Worm (Caenorhabditis elegans) whole organism, young adult: ENCODE measurements around the gene mrg-1.

Experiments used
- B0261.1 ChIP-seq: sonication (generic microtip); optimal IDR thresholded peaks from 2 replicates; lab custom pipeline; 2016; ENCODE audit warnings: mild to moderate bottlenecking, missing genetic modification characterization, moderate library complexity, missing compliant biosample characterization
- B0336.3 ChIP-seq: fragments of 200-800 bp; sonication (Bioruptor generic); IDR thresholded peaks from 2 replicates; pipeline ENCODE4 v1.3.6; 2022; ENCODE audit warnings: missing genetic modification characterization, missing compliant biosample characterization
- C06A6.2 ChIP-seq: fragments of 200-800 bp; sonication (Bioruptor generic); conservative IDR thresholded peaks from 2 replicates; pipeline ENCODE4 v1.3.6; 2022; ENCODE audit warnings: missing genetic modification characterization, missing compliant biosample characterization
- D2030.7 ChIP-seq: fragments of 200-800 bp; sonication (Bioruptor generic); IDR thresholded peaks from 2 replicates; pipeline ENCODE4 v1.3.6; 2022; ENCODE audit warnings: missing genetic modification reagents, missing genetic modification characterization, missing compliant biosample characterization
- F10E7.11 ChIP-seq: sonication (generic microtip); optimal IDR thresholded peaks from 2 replicates; lab custom pipeline; 2017; ENCODE audit warnings: mild to moderate bottlenecking, missing genetic modification characterization, moderate library complexity, missing compliant biosample characterization
- F23B12.7 ChIP-seq: sonication (generic microtip); optimal IDR thresholded peaks from 2 replicates; lab custom pipeline; 2017; ENCODE audit warnings: missing genetic modification characterization, mild to moderate bottlenecking, missing compliant biosample characterization, antibody characterized with exemption, moderate library complexity; ENCODE audit not compliant: insufficient read depth
- F33H1.4 ChIP-seq: fragments of 200-800 bp; sonication (Bioruptor generic); IDR thresholded peaks from 2 replicates; pipeline ENCODE4 v1.3.6; 2022; ENCODE audit warnings: missing genetic modification reagents, missing genetic modification characterization, missing compliant biosample characterization
- F37B4.10 ChIP-seq: fragments of 200-800 bp; sonication (Bioruptor generic); IDR thresholded peaks from 2 replicates; pipeline ENCODE4 v1.3.6; 2022; ENCODE audit warnings: missing genetic modification characterization, missing compliant biosample characterization
- F49E8.2 ChIP-seq: sonication (generic microtip); optimal IDR thresholded peaks from 3 replicates; lab custom pipeline; 2017; ENCODE audit warnings: missing genetic modification characterization, mild to moderate bottlenecking, missing compliant biosample characterization, antibody characterized with exemption, moderate library complexity; ENCODE audit not compliant: insufficient read depth
- F52B5.7 ChIP-seq: sonication (generic microtip); optimal IDR thresholded peaks from 2 replicates; lab custom pipeline; 2016; ENCODE audit warnings: mild to moderate bottlenecking, missing genetic modification characterization, missing compliant biosample characterization
- Y53F4B.3 ChIP-seq: fragments of 200-800 bp; sonication (Bioruptor generic); IDR thresholded peaks from 2 replicates; pipeline ENCODE4 v1.3.6; 2022; ENCODE audit warnings: missing genetic modification reagents, missing genetic modification characterization, missing compliant biosample characterization
- Y67H2A.10 ChIP-seq: fragments of 200-800 bp; sonication (Bioruptor generic); conservative IDR thresholded peaks from 2 replicates; pipeline ENCODE4 v1.3.6; 2022; ENCODE audit warnings: missing genetic modification reagents, missing genetic modification characterization, missing compliant biosample characterization
- ZK185.1 ChIP-seq: sonication (generic microtip); optimal IDR thresholded peaks from 2 replicates; lab custom pipeline; 2016; ENCODE audit warnings: mild to moderate bottlenecking, missing genetic modification characterization, missing compliant biosample characterization; ENCODE audit not compliant: poor library complexity, severe bottlenecking
- akir-1 ChIP-seq: fragments of 200-800 bp; sonication (Bioruptor generic); optimal IDR thresholded peaks from 2 replicates; lab custom pipeline; 2018; ENCODE audit warnings: mild to moderate bottlenecking, missing genetic modification characterization, moderate library complexity, missing compliant biosample characterization
- aptf-3 ChIP-seq: fragments of 200-800 bp; sonication (Bioruptor generic); IDR thresholded peaks from 2 replicates; pipeline ENCODE4 v1.3.6; 2022; ENCODE audit warnings: missing genetic modification characterization, missing compliant biosample characterization
- atf-7 ChIP-seq: sonication (generic microtip); optimal IDR thresholded peaks from 2 replicates; lab custom pipeline; 2017; ENCODE audit warnings: mild to moderate bottlenecking, missing genetic modification characterization, missing compliant biosample characterization
- attf-3 ChIP-seq: fragments of 200-800 bp; sonication (Bioruptor generic); conservative IDR thresholded peaks from 2 replicates; pipeline ENCODE4 v1.3.6; 2022; ENCODE audit warnings: missing genetic modification reagents, missing genetic modification characterization, missing compliant biosample characterization
- attf-5 ChIP-seq: fragments of 200-800 bp; sonication (Bioruptor generic); optimal IDR thresholded peaks from 2 replicates; lab custom pipeline; 2018; ENCODE audit warnings: mild to moderate bottlenecking, missing genetic modification characterization, missing compliant biosample characterization
- attf-6 ChIP-seq: fragments of 200-800 bp; sonication (Bioruptor generic); IDR thresholded peaks from 2 replicates; pipeline ENCODE4 v1.3.6; 2022; ENCODE audit warnings: missing genetic modification reagents, missing genetic modification characterization, missing compliant biosample characterization
- bed-1 ChIP-seq: fragments of 200-800 bp; sonication (Bioruptor generic); IDR thresholded peaks from 2 replicates; pipeline ENCODE4 v1.3.6; 2022; ENCODE audit warnings: missing genetic modification reagents, missing genetic modification characterization, missing compliant biosample characterization
- bed-2 ChIP-seq: fragments of 200-800 bp; sonication (Bioruptor generic); IDR thresholded peaks from 2 replicates; pipeline ENCODE4 v1.3.6; 2022; ENCODE audit warnings: missing genetic modification reagents, missing genetic modification characterization, missing compliant biosample characterization
- ccch-3 ChIP-seq: fragments of 200-800 bp; sonication (Bioruptor generic); optimal IDR thresholded peaks from 2 replicates; lab custom pipeline; 2018; ENCODE audit warnings: mild to moderate bottlenecking, missing genetic modification characterization, missing compliant biosample characterization
- cebp-1 ChIP-seq, 2 experiments: fragments of 200-800 bp in 1 of 2; sonication (Bioruptor generic) in 1 of 2; sonication (generic microtip) in 1 of 2; IDR thresholded peaks in 1 of 2; optimal IDR thresholded peaks in 1 of 2; 2 replicates each; pipeline versions ENCODE4 v1.3.6 to Lab custom; 2017 to 2022; ENCODE audit warnings: missing compliant biosample characterization in 2 of 2, missing genetic modification characterization in 2 of 2, mild to moderate bottlenecking in 1 of 2, missing genetic modification reagents in 1 of 2, moderate library complexity in 1 of 2
- cebp-2 ChIP-seq: fragments of 200-800 bp; sonication (Bioruptor generic); IDR thresholded peaks from 2 replicates; pipeline ENCODE4 v1.3.6; 2022; ENCODE audit warnings: missing genetic modification characterization, missing compliant biosample characterization
- ceh-40 ChIP-seq: fragments of 200-800 bp; sonication (Bioruptor generic); IDR thresholded peaks from 2 replicates; pipeline ENCODE4 v1.3.6; 2022; ENCODE audit warnings: missing genetic modification characterization, missing compliant biosample characterization
- egl-18 ChIP-seq: fragments of 200-800 bp; sonication (Bioruptor generic); IDR thresholded peaks from 2 replicates; pipeline ENCODE4 v1.3.6; 2022; ENCODE audit warnings: missing genetic modification reagents, missing genetic modification characterization, missing compliant biosample characterization
- ekl-4 ChIP-seq: fragments of 200-800 bp; sonication (Bioruptor generic); IDR thresholded peaks from 2 replicates; pipeline ENCODE4 v1.3.6; 2022; ENCODE audit warnings: missing genetic modification reagents, missing genetic modification characterization, missing compliant biosample characterization
- ets-4 ChIP-seq: fragments of 200-800 bp; sonication (Bioruptor generic); optimal IDR thresholded peaks from 2 replicates; lab custom pipeline; 2018; ENCODE audit warnings: mild to moderate bottlenecking, missing genetic modification characterization, missing compliant biosample characterization
- hlh-12 ChIP-seq: sonication (generic microtip); optimal IDR thresholded peaks from 2 replicates; lab custom pipeline; 2016; ENCODE audit warnings: missing genetic modification characterization, missing compliant biosample characterization
- madf-6 ChIP-seq: fragments of 200-800 bp; sonication (Bioruptor generic); IDR thresholded peaks from 2 replicates; pipeline ENCODE4 v1.3.6; 2022; ENCODE audit warnings: missing genetic modification reagents, missing genetic modification characterization, missing compliant biosample characterization
- mel-28 ChIP-seq: sonication (generic microtip); optimal IDR thresholded peaks from 2 replicates; lab custom pipeline; 2016; ENCODE audit warnings: borderline replicate concordance, mild to moderate bottlenecking, missing genetic modification characterization, missing compliant biosample characterization
- nfya-1 ChIP-seq: sonication (generic microtip); optimal IDR thresholded peaks from 2 replicates; lab custom pipeline; 2017; ENCODE audit warnings: antibody characterized with exemption, missing compliant biosample characterization, missing genetic modification characterization, borderline replicate concordance; ENCODE audit not compliant: insufficient read depth
- nfyb-1 ChIP-seq: fragments of 200-800 bp; sonication (Bioruptor generic); IDR thresholded peaks from 2 replicates; pipeline ENCODE4 v1.3.6; 2022; ENCODE audit warnings: missing genetic modification reagents, missing genetic modification characterization, missing compliant biosample characterization
- nhr-27 ChIP-seq: fragments of 200-800 bp; sonication (Bioruptor generic); optimal IDR thresholded peaks from 2 replicates; lab custom pipeline; 2018; ENCODE audit warnings: mild to moderate bottlenecking, missing genetic modification characterization, moderate library complexity, missing compliant biosample characterization
- repo-1 ChIP-seq: sonication (generic microtip); optimal IDR thresholded peaks from 2 replicates; lab custom pipeline; 2017; ENCODE audit warnings: mild to moderate bottlenecking, missing genetic modification characterization, missing compliant biosample characterization
- sdz-38 ChIP-seq: sonication (generic microtip); optimal IDR thresholded peaks from 2 replicates; lab custom pipeline; 2016; ENCODE audit warnings: missing genotype, missing genetic modification characterization, missing compliant biosample characterization
- snpc-1.1 ChIP-seq: sonication (generic microtip); optimal IDR thresholded peaks from 2 replicates; lab custom pipeline; 2017; ENCODE audit warnings: missing genetic modification characterization, mild to moderate bottlenecking, missing compliant biosample characterization, antibody characterized with exemption, moderate library complexity, missing genotype, missing genetic modification reagents; ENCODE audit not compliant: insufficient read depth
- snpc-3.4 ChIP-seq: sonication (generic microtip); optimal IDR thresholded peaks from 2 replicates; lab custom pipeline; 2017; ENCODE audit warnings: missing genetic modification characterization, mild to moderate bottlenecking, missing compliant biosample characterization, antibody characterized with exemption, moderate library complexity, missing genotype, missing genetic modification reagents
- somi-1 ChIP-seq: fragments of 200-800 bp; sonication (Bioruptor generic); optimal IDR thresholded peaks from 2 replicates; lab custom pipeline; 2018; ENCODE audit warnings: mild to moderate bottlenecking, missing genetic modification characterization, missing compliant biosample characterization
- sptf-2 ChIP-seq: fragments of 200-800 bp; sonication (Bioruptor generic); optimal IDR thresholded peaks from 2 replicates; lab custom pipeline; 2018; ENCODE audit warnings: mild to moderate bottlenecking, missing genetic modification characterization, missing compliant biosample characterization
- tbp1 ChIP-seq: fragments of 200-800 bp; sonication (Bioruptor generic); optimal IDR thresholded peaks from 2 replicates; lab custom pipeline; 2018; ENCODE audit warnings: mild to moderate bottlenecking, missing genetic modification characterization, missing compliant biosample characterization
- tbx-9 ChIP-seq: sonication (generic microtip); optimal IDR thresholded peaks from 2 replicates; lab custom pipeline; 2016; ENCODE audit warnings: borderline replicate concordance, missing genetic modification characterization, inconsistent platforms, missing compliant biosample characterization
- zfh-2 ChIP-seq: fragments of 200-800 bp; sonication (Bioruptor generic); conservative IDR thresholded peaks from 2 replicates; pipeline ENCODE4 v1.3.6; 2022; ENCODE audit warnings: missing genetic modification reagents, missing genetic modification characterization, missing compliant biosample characterization
- zim-3 ChIP-seq: sonication (generic microtip); optimal IDR thresholded peaks from 2 replicates; lab custom pipeline; 2017; ENCODE audit warnings: mild to moderate bottlenecking, missing genetic modification characterization, moderate library complexity, missing compliant biosample characterization
- ztf-22 ChIP-seq: fragments of 200-800 bp; sonication (Bioruptor generic); optimal IDR thresholded peaks from 2 replicates; lab custom pipeline; 2018; ENCODE audit warnings: mild to moderate bottlenecking, missing genetic modification characterization, moderate library complexity, missing compliant biosample characterization
- ztf-25 ChIP-seq: fragments of 200-800 bp; sonication (Bioruptor generic); IDR thresholded peaks from 2 replicates; pipeline ENCODE4 v1.3.6; 2022; ENCODE audit warnings: missing genetic modification reagents, missing genetic modification characterization, missing compliant biosample characterization
- ztf-26 ChIP-seq: sonication (generic microtip); optimal IDR thresholded peaks from 2 replicates; lab custom pipeline; 2017; ENCODE audit warnings: missing genetic modification characterization, missing compliant biosample characterization
- ztf-3 ChIP-seq: fragments of 200-800 bp; sonication (Bioruptor generic); optimal IDR thresholded peaks from 2 replicates; lab custom pipeline; 2018; ENCODE audit warnings: mild to moderate bottlenecking, missing genetic modification characterization, missing compliant biosample characterization

Gene mrg-1

DNA sequence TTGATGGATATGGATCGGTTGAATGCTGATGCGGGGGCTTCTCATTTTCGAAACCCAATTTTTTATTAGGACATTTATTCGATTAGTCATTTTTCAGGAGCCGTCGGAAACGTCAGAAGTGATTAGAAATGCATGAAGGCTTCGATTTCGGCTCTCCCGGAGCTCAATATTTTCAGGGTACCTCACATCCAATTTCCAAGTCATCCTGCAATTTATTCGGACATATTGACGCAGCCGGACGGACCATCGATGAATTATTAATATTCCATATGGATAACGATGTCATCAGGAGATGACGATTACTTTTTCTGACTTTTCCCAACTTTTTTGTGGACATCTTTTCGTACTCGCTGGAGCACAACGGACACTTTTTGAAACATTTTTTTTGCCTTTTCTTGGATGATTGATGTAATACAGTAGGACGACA, 32.2 kb upstream of the mrg-1 start:
- TF ChIP-seq atf-7 (tag; lab: Kevin White, UChicago), result peak; percentile 73
- TF ChIP-seq F10E7.11 (tag; lab: Kevin White, UChicago), result no peak
- peak; percentile 75 for TF ChIP-seq repo-1
- TF ChIP-seq snpc-3.4, result no peak
- TF ChIP-seq ets-4 (GFP tag; lab: Kevin White, UChicago), result no peak
- no peak for TF ChIP-seq ZK185.1 (tag; lab: Kevin White, UChicago)
- TF ChIP-seq Y67H2A.10, result no peak
- no peak for TF ChIP-seq B0261.1 (tag; lab: Kevin White, UChicago)
- peak; percentile 56 for TF ChIP-seq attf-6 (GFP tag; lab: Robert Waterston, UW)
- TF ChIP-seq cebp-1 (GFP tag; IDR thresholded peaks at IDR 0.05; lab: Robert Waterston, UW), result no peak
- TF ChIP-seq cebp-1 (tag; optimal IDR thresholded peaks at IDR 0.05; lab: Kevin White, UChicago), result peak; percentile 51
- no peak for TF ChIP-seq bed-2
- no peak for TF ChIP-seq ccch-3 (GFP tag; lab: Kevin White, UChicago)
- TF ChIP-seq tbp1 (GFP tag; lab: Kevin White, UChicago), result no peak
- TF ChIP-seq F37B4.10 (GFP tag; lab: Robert Waterston, UW), result no peak
- peak; percentile 63 for TF ChIP-seq ekl-4
- no peak for TF ChIP-seq bed-1 (GFP tag; lab: Robert Waterston, UW)
- no peak for TF ChIP-seq F23B12.7 (tag; lab: Kevin White, UChicago)
- no peak for TF ChIP-seq snpc-1.1 (tag; lab: Kevin White, UChicago)
- TF ChIP-seq nfya-1 (tag; lab: Kevin White, UChicago), result no peak
- TF ChIP-seq D2030.7, result no peak
- no peak for TF ChIP-seq tbx-9 (tag; lab: Kevin White, UChicago)
- no peak for TF ChIP-seq aptf-3 (GFP tag; lab: Robert Waterston, UW)
- TF ChIP-seq sdz-38 (tag; lab: Kevin White, UChicago), result peak; percentile 39
- no peak for TF ChIP-seq C06A6.2 (GFP tag; lab: Robert Waterston, UW)
- TF ChIP-seq F33H1.4 (GFP tag; lab: Robert Waterston, UW), result 0 out of 2 replicates have a peak, but pooled peaks have one; percentile 18
- no peak for TF ChIP-seq zfh-2 (GFP tag; lab: Robert Waterston, UW)
- peak; percentile 66 for TF ChIP-seq madf-6 (GFP tag; lab: Robert Waterston, UW)
- no peak for TF ChIP-seq ceh-40 (GFP tag; lab: Robert Waterston, UW)
- peak; percentile 86; the same call in 1 of the 2 replicates for TF ChIP-seq cebp-2
- TF ChIP-seq ztf-3 (GFP tag; lab: Kevin White, UChicago), result no peak
- TF ChIP-seq akir-1 (GFP tag; lab: Kevin White, UChicago), result no peak
- TF ChIP-seq Y53F4B.3, result no peak
- no peak for TF ChIP-seq sptf-2 (GFP tag; lab: Kevin White, UChicago)
- TF ChIP-seq nhr-27, result no peak
- no peak for TF ChIP-seq mel-28 (tag; lab: Kevin White, UChicago)
- no peak for TF ChIP-seq ztf-22 (GFP tag; lab: Kevin White, UChicago)
- peak; percentile 83 for TF ChIP-seq B0336.3 (GFP tag; lab: Robert Waterston, UW)
- no peak for TF ChIP-seq attf-3 (GFP tag; lab: Robert Waterston, UW)
- peak; percentile 68 for TF ChIP-seq F52B5.7 (tag; lab: Kevin White, UChicago)
- TF ChIP-seq egl-18 (GFP tag; lab: Robert Waterston, UW), result 0 out of 2 replicates have a peak, but pooled peaks have one; percentile 51
- peak; percentile 83 for TF ChIP-seq F49E8.2 (tag; lab: Kevin White, UChicago)
- TF ChIP-seq nfyb-1 (GFP tag; lab: Robert Waterston, UW), result peak; percentile 87
- TF ChIP-seq ztf-25, result no peak
- TF ChIP-seq ztf-26 (tag; lab: Kevin White, UChicago), result peak; percentile 53
- no peak for TF ChIP-seq zim-3 (tag; lab: Kevin White, UChicago)
- no peak for TF ChIP-seq somi-1 (GFP tag; lab: Kevin White, UChicago)
- TF ChIP-seq attf-5 (GFP tag; lab: Kevin White, UChicago), result peak; percentile 7
- no peak for TF ChIP-seq hlh-12
